Worm (Caenorhabditis elegans): ENCODE data around the gene C33H5.16.

DNA sequence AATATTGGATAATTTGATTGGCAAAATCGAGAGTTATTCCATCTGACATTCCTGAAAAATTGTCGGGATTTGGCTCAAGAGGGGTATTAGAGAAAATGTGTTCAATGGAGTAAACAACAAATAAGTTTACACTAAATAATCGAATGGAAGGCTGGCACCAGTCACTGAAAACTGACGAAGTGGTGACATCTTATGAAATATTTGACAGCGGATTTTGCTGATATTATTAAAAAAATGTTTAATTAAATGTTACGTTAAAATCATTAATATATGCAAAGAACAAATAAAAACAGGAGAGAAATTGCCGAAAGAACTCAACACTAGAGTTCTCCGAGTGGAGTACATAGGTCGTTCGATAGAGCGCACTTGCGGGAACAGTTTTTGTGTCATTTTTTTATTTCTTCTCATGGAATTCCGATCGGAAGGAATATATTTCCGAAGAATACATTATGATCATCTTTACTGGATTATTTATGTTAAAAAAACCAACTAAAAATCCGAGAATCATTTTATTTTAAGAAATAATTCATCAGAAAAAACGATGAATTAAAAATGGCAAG, 17.6 kb downstream of the C33H5.16 start, which contains the start of gene tag-322:
- TF ChIP-seq ZK546.5 (tag; optimal IDR thresholded peaks at IDR 0.05) (no peak), unc-55 (GFP tag; optimal IDR thresholded peaks at IDR 0.05) (peak; percentile 77), R02D3.7 (tag; optimal IDR thresholded peaks at IDR 0.05) (no peak), egl-27 (tag; optimal IDR thresholded peaks at IDR 0.05) (no peak), ama-1 (optimal IDR thresholded peaks at IDR 0.05) (no peak), nhr-77 (tag; optimal IDR thresholded peaks at IDR 0.05) (peak; percentile 12), zag-1 (tag; optimal IDR thresholded peaks at IDR 0.05) (no peak), ceh-82 (tag; optimal IDR thresholded peaks at IDR 0.05) (no peak), nhr-6 (tag; optimal IDR thresholded peaks at IDR 0.05) (peak; percentile 47), lin-39 (tag; optimal IDR thresholded peaks at IDR 0.05) (no peak), ztf-11 (tag; optimal IDR thresholded peaks at IDR 0.05) (no peak), mdl-1 (tag; optimal IDR thresholded peaks at IDR 0.05) (no peak), lsy-2 (tag; optimal IDR thresholded peaks at IDR 0.05) (peak; percentile 71 to 91)
